Worm (Caenorhabditis elegans): ENCODE data around the gene npr-38.
A peak's percentile ranks its signal among the peaks of the same experiment; 100 is the strongest.

npr-38 gene

ce11 chrX:6323129-6323528, 11.6 kb downstream of the npr-38 start, which contains the start of gene col-167:
Gene col-167 (plus strand): TSS chrX:6323488.
- TF ChIP-seq tbp1 (GFP tag; optimal IDR thresholded peaks at IDR 0.05) (no peak), snpc-4 (GFP tag; optimal IDR thresholded peaks at IDR 0.05) (no peak), snpc-4 (tag; optimal IDR thresholded peaks at IDR 0.05) (no peak), aptf-2 (GFP tag; conservative IDR thresholded peaks at IDR 0.05) (no peak), F33H1.4 (GFP tag; IDR thresholded peaks at IDR 0.05) (no peak), ztf-22 (GFP tag; optimal IDR thresholded peaks at IDR 0.05) (no peak), hmg-1.2 (GFP tag; IDR thresholded peaks at IDR 0.05) (no peak), atf-7 (tag; optimal IDR thresholded peaks at IDR 0.05) (no peak), egl-44 (GFP tag; IDR thresholded peaks at IDR 0.05) (no peak), egrh-3 (GFP tag; IDR thresholded peaks at IDR 0.05) (no peak), Y79H2A.3 (GFP tag; conservative IDR thresholded peaks at IDR 0.05) (no peak), bed-2 (GFP tag; IDR thresholded peaks at IDR 0.05) (no peak), sdz-38 (tag; optimal IDR thresholded peaks at IDR 0.05) (no peak), F37B4.10 (GFP tag; IDR thresholded peaks at IDR 0.05) (no peak), attf-5 (GFP tag; optimal IDR thresholded peaks at IDR 0.05) (no peak), madf-3 (GFP tag; IDR thresholded peaks at IDR 0.05) (no peak), lag-1 (GFP tag; IDR thresholded peaks at IDR 0.05) (no peak)

- TF ChIP-seq egrh-3 (GFP tag; IDR thresholded peaks at IDR 0.05) = peak; percentile 52
Observed at ce11 chrX:6324124-6324893, 12.8 kb downstream of the npr-38 start.

- TF ChIP-seq unc-130 (GFP tag; optimal IDR thresholded peaks at IDR 0.05) (no peak), die-1 (tag; optimal IDR thresholded peaks at IDR 0.05) (no peak), F52B5.7 (tag; optimal IDR thresholded peaks at IDR 0.05) (no peak), hmg-20 (GFP tag; IDR thresholded peaks at IDR 0.05) (no peak), egl-18 (GFP tag; IDR thresholded peaks at IDR 0.05) (no peak), hmg-1.2 (GFP tag; IDR thresholded peaks at IDR 0.05) (no peak), nfya-2 (GFP tag; IDR thresholded peaks at IDR 0.05) (no peak), aptf-3 (GFP tag; IDR thresholded peaks at IDR 0.05) (no peak), rpc-1 (optimal IDR thresholded peaks at IDR 0.05) (no peak), rpc-1 (tag; optimal IDR thresholded peaks at IDR 0.05) (no peak), B0019.2 (GFP tag; conservative IDR thresholded peaks at IDR 0.05) (no peak), gei-17 (GFP tag; optimal IDR thresholded peaks at IDR 0.05) (no peak), ceh-91 (GFP tag; IDR thresholded peaks at IDR 0.05) (no peak), let-526 (GFP tag; IDR thresholded peaks at IDR 0.05) (no peak)
Observed at ce11 chrX:6326088-6326487, 14.6 kb downstream of the npr-38 start, which contains the start of gene col-168. Gene col-168 (plus strand): TSS chrX:6326388.

- TF ChIP-seq Y67H2A.10 (GFP tag; conservative IDR thresholded peaks at IDR 0.05) (no peak), F57A8.1 (GFP tag; optimal IDR thresholded peaks at IDR 0.05) (no peak), let-607 (tag; optimal IDR thresholded peaks at IDR 0.05) (no peak), ceh-40 (GFP tag; IDR thresholded peaks at IDR 0.05) (no peak), ztf-3 (GFP tag; optimal IDR thresholded peaks at IDR 0.05) (no peak), egl-18 (GFP tag; IDR thresholded peaks at IDR 0.05) (no peak)
Observed at ce11 chrX:6328860-6329259, 17.4 kb downstream of the npr-38 start, which contains the start of gene col-169. Gene col-169 (plus strand): TSS chrX:6329160.

All from whole organism, young adult.